Worm (Caenorhabditis elegans) whole organism, L2 larva: ENCODE results near the gene abch-1.

Source experiments
- C34F6.9 ChIP-seq: fragments of 150-350 bp; optimal IDR thresholded peaks from 2 replicates; lab custom pipeline; 2014; ENCODE audit warnings: missing biosample characterization, missing genetic modification characterization
- F13H6.1 ChIP-seq: sonication (generic microtip); optimal IDR thresholded peaks from 2 replicates; lab custom pipeline; 2016; ENCODE audit warnings: missing genetic modification characterization, missing compliant biosample characterization
- R02D3.7 ChIP-seq: fragments of 150-350 bp; optimal IDR thresholded peaks from 2 replicates; lab custom pipeline; 2014; ENCODE audit warnings: missing biosample characterization, missing genetic modification characterization
- Y55F3AM.14 ChIP-seq: fragments of 200-800 bp; sonication (Bioruptor generic); optimal IDR thresholded peaks from 2 replicates; lab custom pipeline; 2018; ENCODE audit warnings: mild to moderate bottlenecking, missing genetic modification characterization, missing compliant biosample characterization
- ZK546.5 ChIP-seq: sonication (generic microtip); optimal IDR thresholded peaks from 2 replicates; lab custom pipeline; 2017; ENCODE audit warnings: missing biosample characterization, missing genetic modification characterization
- alr-1 ChIP-seq: fragments of 150-350 bp; optimal IDR thresholded peaks from 2 replicates; lab custom pipeline; 2014; ENCODE audit warnings: missing biosample characterization, missing genetic modification characterization
- ama-1 ChIP-seq: fragments of 150-350 bp; optimal IDR thresholded peaks from 2 replicates; lab custom pipeline; 2018; ENCODE audit warnings: inconsistent platforms
- blmp-1 ChIP-seq: sonication (generic microtip); optimal IDR thresholded peaks from 2 replicates; lab custom pipeline; 2017; ENCODE audit warnings: missing genetic modification characterization, mild to moderate bottlenecking, missing compliant biosample characterization, antibody characterized with exemption, moderate library complexity; ENCODE audit not compliant: insufficient read depth
- ceh-82 ChIP-seq: fragments of 150-350 bp; optimal IDR thresholded peaks from 2 replicates; lab custom pipeline; 2014; ENCODE audit warnings: missing biosample characterization, missing genetic modification characterization
- crh-2 ChIP-seq: sonication (generic microtip); optimal IDR thresholded peaks from 2 replicates; lab custom pipeline; 2017; ENCODE audit warnings: missing biosample characterization, missing genetic modification characterization
- dmd-4 ChIP-seq: sonication (generic microtip); optimal IDR thresholded peaks from 2 replicates; lab custom pipeline; 2017; ENCODE audit warnings: missing biosample characterization, missing genetic modification characterization
- egl-27 ChIP-seq: sonication (generic microtip); optimal IDR thresholded peaks from 3 replicates; lab custom pipeline; 2017; ENCODE audit warnings: missing biosample characterization, missing genetic modification reagents, missing genetic modification characterization
- elt-1 ChIP-seq: fragments of 150-350 bp; optimal IDR thresholded peaks from 2 replicates; lab custom pipeline; 2014; ENCODE audit warnings: missing biosample characterization, missing genetic modification characterization
- elt-3 ChIP-seq: sonication (generic microtip); optimal IDR thresholded peaks from 2 replicates; lab custom pipeline; 2017; ENCODE audit warnings: missing biosample characterization, missing genetic modification characterization
- fos-1 ChIP-seq: fragments of 150-350 bp; optimal IDR thresholded peaks from 2 replicates; lab custom pipeline; 2014; ENCODE audit warnings: missing biosample characterization, missing genetic modification characterization
- gmeb-1 ChIP-seq: fragments of 150-350 bp; optimal IDR thresholded peaks from 2 replicates; lab custom pipeline; 2014; ENCODE audit warnings: missing biosample characterization, missing genetic modification characterization
- lin-11 ChIP-seq: fragments of 150-350 bp; sonication (generic microtip); optimal IDR thresholded peaks from 2 replicates; lab custom pipeline; 2014; ENCODE audit warnings: missing biosample characterization, missing genetic modification characterization, inconsistent platforms, mixed read lengths
- lin-13 ChIP-seq: fragments of 150-350 bp; optimal IDR thresholded peaks from 2 replicates; lab custom pipeline; 2014; ENCODE audit warnings: missing biosample characterization, missing genetic modification reagents, missing genetic modification characterization
- lin-39 ChIP-seq: fragments of 150-350 bp; optimal IDR thresholded peaks from 2 replicates; lab custom pipeline; 2014; ENCODE audit warnings: missing biosample characterization, missing genetic modification reagents, missing genetic modification characterization
- lsy-2 ChIP-seq, 2 experiments: fragments of 150-350 bp in 1 of 2; sonication (generic microtip) in 1 of 2; optimal IDR thresholded peaks; 2 replicates each; lab custom pipeline; 2014 to 2017; ENCODE audit warnings: missing biosample characterization in 2 of 2, missing genetic modification characterization in 2 of 2
- mab-5 ChIP-seq: fragments of 150-350 bp; optimal IDR thresholded peaks from 2 replicates; lab custom pipeline; 2014; ENCODE audit warnings: missing biosample characterization, missing genetic modification characterization
- mbf-1 ChIP-seq: sonication (generic microtip); optimal IDR thresholded peaks from 2 replicates; lab custom pipeline; 2017; ENCODE audit warnings: missing biosample characterization, missing genetic modification characterization
- mdl-1 ChIP-seq, 2 experiments: fragments of 150-350 bp in 1 of 2; sonication (generic microtip) in 1 of 2; optimal IDR thresholded peaks; 2 replicates each; lab custom pipeline; 2017; ENCODE audit warnings: missing biosample characterization in 2 of 2, missing genetic modification characterization in 2 of 2
- nhr-10 ChIP-seq: sonication (generic microtip); optimal IDR thresholded peaks from 2 replicates; lab custom pipeline; 2017; ENCODE audit warnings: missing biosample characterization, missing genetic modification characterization
- nhr-11 ChIP-seq: fragments of 150-350 bp; optimal IDR thresholded peaks from 2 replicates; lab custom pipeline; 2014; ENCODE audit warnings: missing biosample characterization, missing genetic modification characterization
- nhr-129 ChIP-seq: fragments of 150-350 bp; optimal IDR thresholded peaks from 2 replicates; lab custom pipeline; 2014; ENCODE audit warnings: missing biosample characterization, missing genetic modification characterization
- nhr-21 ChIP-seq: fragments of 150-350 bp; optimal IDR thresholded peaks from 2 replicates; lab custom pipeline; 2014; ENCODE audit warnings: missing biosample characterization, missing genetic modification characterization
- nhr-23 ChIP-seq: fragments of 150-350 bp; optimal IDR thresholded peaks from 2 replicates; lab custom pipeline; 2014; ENCODE audit warnings: missing biosample characterization, missing genetic modification reagents, missing genetic modification characterization
- nhr-237 ChIP-seq: fragments of 150-350 bp; optimal IDR thresholded peaks from 2 replicates; lab custom pipeline; 2014; ENCODE audit warnings: missing biosample characterization, missing genetic modification characterization
- nhr-25 ChIP-seq: fragments of 150-350 bp; sonication (generic microtip); optimal IDR thresholded peaks from 3 replicates; lab custom pipeline; 2014; ENCODE audit warnings: missing biosample characterization, missing genetic modification characterization
- nhr-6 ChIP-seq: fragments of 150-350 bp; optimal IDR thresholded peaks from 2 replicates; lab custom pipeline; 2014; ENCODE audit warnings: missing biosample characterization, missing genetic modification characterization
- nhr-77 ChIP-seq: fragments of 150-350 bp; optimal IDR thresholded peaks from 2 replicates; lab custom pipeline; 2014; ENCODE audit warnings: missing biosample characterization, missing genetic modification characterization
- sem-4 ChIP-seq: fragments of 150-350 bp; optimal IDR thresholded peaks from 2 replicates; lab custom pipeline; 2014; ENCODE audit warnings: missing biosample characterization, missing genetic modification reagents, missing genetic modification characterization
- skn-1 ChIP-seq: sonication (generic microtip); optimal IDR thresholded peaks from 2 replicates; lab custom pipeline; 2017; ENCODE audit warnings: missing biosample characterization, missing genetic modification characterization
- sma-3 ChIP-seq: sonication (generic microtip); optimal IDR thresholded peaks from 2 replicates; lab custom pipeline; 2016; ENCODE audit warnings: missing genetic modification reagents, missing genetic modification characterization, missing compliant biosample characterization
- sma-9 ChIP-seq, 2 experiments: fragments of 150-350 bp in 1 of 2; sonication (generic microtip) in 1 of 2; optimal IDR thresholded peaks; 2 replicates each; lab custom pipeline; 2014 to 2016; ENCODE audit warnings: missing genetic modification characterization in 2 of 2, mild to moderate bottlenecking in 1 of 2, missing biosample characterization in 1 of 2, missing compliant biosample characterization in 1 of 2, missing genetic modification reagents in 1 of 2, moderate library complexity in 1 of 2
- snpc-4 ChIP-seq: fragments of 150-350 bp; optimal IDR thresholded peaks from 2 replicates; lab custom pipeline; 2014; ENCODE audit warnings: missing biosample characterization, missing genetic modification characterization
- unc-55 ChIP-seq: fragments of 150-350 bp; sonication (generic microtip); optimal IDR thresholded peaks from 3 replicates; lab custom pipeline; 2014; ENCODE audit warnings: missing biosample characterization, missing genetic modification reagents, missing genetic modification characterization
- unc-62 ChIP-seq: fragments of 150-350 bp; optimal IDR thresholded peaks from 2 replicates; lab custom pipeline; 2014; ENCODE audit warnings: missing biosample characterization, missing genetic modification reagents, missing genetic modification characterization
- zag-1 ChIP-seq: fragments of 150-350 bp; optimal IDR thresholded peaks from 2 replicates; lab custom pipeline; 2014; ENCODE audit warnings: missing biosample characterization, missing genetic modification characterization
- ztf-1 ChIP-seq: fragments of 200-800 bp; sonication (Bioruptor generic); conservative IDR thresholded peaks from 2 replicates; pipeline ENCODE4 v1.3.6; 2022; ENCODE audit warnings: missing genetic modification characterization, missing compliant biosample characterization
- ztf-11 ChIP-seq: sonication (generic microtip); optimal IDR thresholded peaks from 2 replicates; lab custom pipeline; 2017; ENCODE audit warnings: missing biosample characterization, missing genetic modification characterization
- ztf-4 ChIP-seq: fragments of 150-350 bp; optimal IDR thresholded peaks from 2 replicates; lab custom pipeline; 2014; ENCODE audit warnings: missing biosample characterization, missing genetic modification characterization

abch-1 gene

DNA sequence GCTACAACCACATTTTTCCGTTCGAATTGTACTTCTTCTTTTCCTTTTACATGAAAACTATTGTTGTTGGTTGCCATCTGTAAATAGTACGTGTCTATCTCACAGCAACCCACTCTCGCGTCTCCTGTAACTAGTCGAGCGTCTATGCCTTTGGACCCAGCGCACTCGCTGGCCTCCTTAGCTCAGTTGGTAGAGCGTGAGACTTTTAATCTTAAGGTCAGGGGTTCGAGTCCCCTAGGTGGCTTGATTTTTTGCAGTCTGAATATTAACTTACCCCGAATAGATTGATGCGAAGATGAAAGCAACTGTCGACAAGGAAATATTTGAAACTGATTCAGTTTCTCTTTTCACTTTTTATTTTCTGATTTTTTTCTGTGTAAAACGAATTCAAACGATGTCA is 33.6 kb upstream of the abch-1 start, which contains the start of gene mpz-3:
mpz-3 (minus strand) TSS at position 320 of the 400 bp plus-strand sequence.
- TF ChIP-seq sma-9 (GFP tag; optimal IDR thresholded peaks at IDR 0.05; lab: Kevin White, UChicago) (peak; percentile 63), sma-9 (tag; optimal IDR thresholded peaks at IDR 0.05; lab: Kevin White, UChicago) (no peak), ztf-1 (GFP tag; lab: Robert Waterston, UW) (no peak), gmeb-1 (peak; percentile 51), C34F6.9 (tag; lab: Kevin White, UChicago) (peak; percentile 37), F13H6.1 (tag; lab: Kevin White, UChicago) (peak; percentile 28), ama-1 (lab: Kevin White, UChicago) (no peak), sma-3 (GFP tag; lab: Kevin White, UChicago) (peak; percentile 48), R02D3.7 (tag; lab: Kevin White, UChicago) (no peak), nhr-10 (no peak), lin-13 (GFP tag; lab: Kevin White, UChicago) (peak; percentile 5), nhr-21 (tag; lab: Kevin White, UChicago) (peak; percentile 50), fos-1 (tag; lab: Kevin White, UChicago) (peak; percentile 57), unc-55 (GFP tag; lab: Kevin White, UChicago) (no peak), elt-1 (tag; lab: Kevin White, UChicago) (no peak), nhr-129 (tag; lab: Kevin White, UChicago) (peak; percentile 68), lin-11 (peak; percentile 4), mab-5 (tag; lab: Kevin White, UChicago) (no peak), lin-39 (no peak), crh-2 (tag; lab: Kevin White, UChicago) (peak; percentile 18)
- TF ChIP-seq, all 48 proteins: peak for 11

DNA sequence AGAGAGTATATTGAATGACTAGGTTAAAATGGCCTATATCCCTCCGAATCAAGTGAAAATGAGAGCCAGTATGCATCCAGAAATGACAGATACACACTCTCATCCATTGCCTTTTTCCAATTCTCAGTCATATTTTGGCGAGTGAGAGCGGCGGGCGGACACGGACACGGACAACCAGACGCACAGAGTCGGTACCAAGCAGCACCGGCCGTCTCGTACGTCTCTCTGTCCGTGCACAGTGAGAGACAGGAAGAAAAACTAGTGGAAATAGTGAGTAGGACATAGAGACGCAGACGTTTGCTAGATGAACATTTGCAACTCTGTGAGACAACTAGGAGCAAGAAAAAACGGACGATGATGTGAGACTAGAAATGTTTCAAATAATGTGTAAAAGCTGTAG is 31.8 kb upstream of the abch-1 start:
- TF ChIP-seq zag-1 (peak; percentile 43), ceh-82 (tag; lab: Kevin White, UChicago) (no peak), F13H6.1 (tag; lab: Kevin White, UChicago) (peak; percentile 11), lsy-2 (tag; optimal IDR thresholded peaks at IDR 0.05; lab: Kevin White, UChicago) (peak in 1 of 2 experiments; percentile 59), nhr-129 (tag; lab: Kevin White, UChicago) (peak; percentile 57), unc-55 (GFP tag; lab: Kevin White, UChicago) (peak; percentile 63), fos-1 (tag; lab: Kevin White, UChicago) (peak; percentile 39), sma-9 (GFP tag; optimal IDR thresholded peaks at IDR 0.05; lab: Kevin White, UChicago) (no peak), sma-9 (tag; optimal IDR thresholded peaks at IDR 0.05; lab: Kevin White, UChicago) (no peak), C34F6.9 (tag; lab: Kevin White, UChicago) (peak; percentile 56), lin-13 (GFP tag; lab: Kevin White, UChicago) (no peak), ztf-1 (GFP tag; lab: Robert Waterston, UW) (no peak), elt-1 (tag; lab: Kevin White, UChicago) (no peak)

DNA sequence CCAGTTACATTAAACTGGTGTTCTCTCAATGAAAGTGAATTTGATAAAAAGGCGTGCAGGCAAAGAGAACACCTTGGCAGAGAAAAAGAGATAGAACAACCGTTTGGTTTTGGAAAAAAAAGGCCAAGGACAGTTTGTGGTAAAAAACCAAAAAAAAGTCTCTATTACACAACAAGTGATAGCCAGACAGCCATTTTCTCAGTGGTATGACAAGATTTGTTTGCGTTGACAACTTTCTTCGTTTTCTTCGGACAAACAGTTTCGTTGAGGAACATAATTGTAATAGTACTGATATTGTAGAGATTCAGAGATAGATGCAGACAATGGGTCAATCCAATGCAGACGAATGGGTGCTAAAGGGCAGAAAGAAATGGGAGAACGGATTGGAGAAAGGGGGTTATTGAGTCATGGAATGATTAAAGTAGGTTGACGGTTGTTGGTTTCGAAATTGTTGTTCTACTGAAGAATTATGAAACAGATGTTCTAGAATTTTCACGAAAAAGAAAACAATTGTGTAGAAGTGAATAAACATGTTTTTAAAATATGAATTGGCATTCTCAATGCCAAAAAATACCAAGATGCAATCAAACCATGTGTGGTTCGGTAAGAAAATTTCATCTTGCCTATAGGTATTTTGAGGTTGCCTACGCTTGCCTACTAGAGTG is 30.9 kb upstream of the abch-1 start:
- TF ChIP-seq alr-1 (tag; lab: Kevin White, UChicago) (no peak), nhr-77 (tag; lab: Kevin White, UChicago) (no peak), ZK546.5 (no peak), F13H6.1 (tag; lab: Kevin White, UChicago) (peak; percentile 9), lsy-2 (tag; optimal IDR thresholded peaks at IDR 0.05; lab: Kevin White, UChicago) (peak in 1 of 2 experiments; percentile 9), sem-4 (tag; lab: Kevin White, UChicago) (no peak), nhr-25 (tag; lab: Kevin White, UChicago) (peak; percentile 72), gmeb-1 (no peak), nhr-10 (no peak), nhr-21 (tag; lab: Kevin White, UChicago) (no peak), sma-9 (GFP tag; optimal IDR thresholded peaks at IDR 0.05; lab: Kevin White, UChicago) (peak; percentile 24), sma-9 (tag; optimal IDR thresholded peaks at IDR 0.05; lab: Kevin White, UChicago) (no peak), zag-1 (no peak), nhr-23 (tag; lab: Kevin White, UChicago) (no peak), crh-2 (tag; lab: Kevin White, UChicago) (no peak), snpc-4 (tag; lab: Kevin White, UChicago) (no peak), mdl-1 (tag; optimal IDR thresholded peaks at IDR 0.05; lab: Kevin White, UChicago) (no peak), lin-39 (no peak), unc-62 (no peak), nhr-6 (tag; lab: Kevin White, UChicago) (peak; percentile 17), elt-3 (tag; lab: Kevin White, UChicago) (no peak), mbf-1 (no peak), lin-13 (GFP tag; lab: Kevin White, UChicago) (no peak), ceh-82 (tag; lab: Kevin White, UChicago) (no peak), ztf-1 (GFP tag; lab: Robert Waterston, UW) (no peak), C34F6.9 (tag; lab: Kevin White, UChicago) (no peak), dmd-4 (tag; lab: Kevin White, UChicago) (no peak), Y55F3AM.14 (GFP tag; lab: Kevin White, UChicago) (peak; percentile 35), ztf-11 (tag; lab: Kevin White, UChicago) (no peak), skn-1 (tag; lab: Kevin White, UChicago) (no peak), blmp-1 (peak; percentile 94), nhr-237 (tag; lab: Kevin White, UChicago) (no peak), egl-27 (tag; lab: Kevin White, UChicago) (no peak), fos-1 (tag; lab: Kevin White, UChicago) (peak; percentile 29), nhr-11 (tag; lab: Kevin White, UChicago) (no peak), R02D3.7 (tag; lab: Kevin White, UChicago) (no peak), nhr-129 (tag; lab: Kevin White, UChicago) (no peak), elt-1 (tag; lab: Kevin White, UChicago) (no peak), ztf-4 (no peak), unc-55 (GFP tag; lab: Kevin White, UChicago) (no peak)
